Worm (Caenorhabditis elegans) whole organism, midembryonic: Measurements from ENCODE around the gene F56C9.8.
A peak's percentile ranks its signal among the peaks of the same experiment; 100 is the strongest.

Experiments
- T22C8.4 ChIP-seq: fragments of 200-800 bp; sonication (Bioruptor generic); IDR thresholded peaks from 2 replicates; pipeline ENCODE4 v1.3.6; 2022; ENCODE audit warnings: missing genetic modification characterization, missing compliant biosample characterization
- cog-1 ChIP-seq: sonication (generic microtip); optimal IDR thresholded peaks from 2 replicates; lab custom pipeline; 2016; ENCODE audit warnings: missing genetic modification characterization, missing compliant biosample characterization
- flt-1 ChIP-seq: fragments of 200-800 bp; sonication (Bioruptor generic); IDR thresholded peaks from 2 replicates; pipeline ENCODE4 v1.3.6; 2022; ENCODE audit warnings: missing genetic modification characterization, missing compliant biosample characterization
- klf-2 ChIP-seq: fragments of 200-800 bp; sonication (Bioruptor generic); conservative IDR thresholded peaks from 2 replicates; pipeline ENCODE4 v1.3.6; 2022; ENCODE audit warnings: missing genetic modification reagents, missing genetic modification characterization, missing compliant biosample characterization
- med-1 ChIP-seq: sonication (generic microtip); optimal IDR thresholded peaks from 2 replicates; lab custom pipeline; 2017; ENCODE audit warnings: missing genetic modification characterization, mild to moderate bottlenecking, missing compliant biosample characterization, antibody characterized with exemption, missing genetic modification reagents; ENCODE audit not compliant: insufficient read depth
- ref-1 ChIP-seq: fragments of 200-800 bp; sonication (Bioruptor generic); conservative IDR thresholded peaks from 2 replicates; pipeline ENCODE4 v1.3.6; 2022; ENCODE audit warnings: missing genetic modification reagents, missing genetic modification characterization, missing compliant biosample characterization
- tab-1 ChIP-seq: fragments of 200-800 bp; sonication (Bioruptor generic); IDR thresholded peaks from 2 replicates; pipeline ENCODE4 v1.3.6; 2022; ENCODE audit warnings: missing genetic modification characterization, missing compliant biosample characterization
- ztf-23 ChIP-seq: fragments of 200-800 bp; sonication (Bioruptor generic); IDR thresholded peaks from 2 replicates; pipeline ENCODE4 v1.3.6; 2022; ENCODE audit warnings: missing genetic modification reagents, missing genetic modification characterization, missing compliant biosample characterization
- ztf-29 ChIP-seq: fragments of 200-800 bp; sonication (Bioruptor generic); IDR thresholded peaks from 2 replicates; pipeline ENCODE4 v1.3.6; 2022; ENCODE audit warnings: missing genetic modification reagents, missing genetic modification characterization, missing compliant biosample characterization

Gene F56C9.8

ce11 chrIII:7322018-7322417 is 2.7 kb upstream of the F56C9.8 start:
- TF ChIP-seq med-1 (GFP tag; lab: Kevin White, UChicago) (no peak), klf-2 (no peak), ref-1 (GFP tag; lab: Robert Waterston, UW) (no peak), tab-1 (GFP tag; lab: Robert Waterston, UW) (no peak), T22C8.4 (GFP tag; lab: Robert Waterston, UW) (no peak), cog-1 (tag; lab: Kevin White, UChicago) (no peak), ztf-23 (GFP tag; lab: Robert Waterston, UW) (no peak), ztf-29 (GFP tag; lab: Robert Waterston, UW) (no peak), flt-1 (GFP tag; lab: Robert Waterston, UW) (no peak)

DNA sequence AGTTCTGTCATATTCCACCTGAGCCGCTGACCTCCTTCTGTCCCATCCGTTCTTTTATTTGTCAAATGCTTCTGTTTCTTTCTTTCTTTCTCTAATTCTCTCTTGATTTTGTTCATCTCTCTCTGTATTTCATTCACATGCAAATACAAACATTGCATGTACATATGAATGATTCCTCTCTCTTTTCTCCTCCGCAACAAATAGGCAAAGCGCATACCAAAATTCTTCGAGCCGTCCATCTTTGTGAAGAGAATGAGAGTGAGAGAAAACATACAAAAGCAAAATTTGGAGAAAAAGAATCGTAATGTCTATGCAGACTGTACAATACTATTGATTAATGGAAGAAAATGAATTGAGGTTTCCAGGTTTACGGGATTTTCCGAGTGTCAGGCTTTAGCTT is 2.0 kb downstream of the F56C9.8 start:
- TF ChIP-seq klf-2: no peak
- no peak for TF ChIP-seq ref-1 (GFP tag; lab: Robert Waterston, UW)
- TF ChIP-seq cog-1 (tag; lab: Kevin White, UChicago): peak; percentile 7

- TF ChIP-seq tab-1 (GFP tag; lab: Robert Waterston, UW): no peak
- no peak for TF ChIP-seq flt-1 (GFP tag; lab: Robert Waterston, UW)
- TF ChIP-seq cog-1 (tag; lab: Kevin White, UChicago): no peak
- TF ChIP-seq ztf-23 (GFP tag; lab: Robert Waterston, UW): no peak
- TF ChIP-seq klf-2: no peak
- no peak for TF ChIP-seq T22C8.4 (GFP tag; lab: Robert Waterston, UW)
- TF ChIP-seq ref-1 (GFP tag; lab: Robert Waterston, UW): no peak
- no peak for TF ChIP-seq ztf-29 (GFP tag; lab: Robert Waterston, UW)
- no peak for TF ChIP-seq med-1 (GFP tag; lab: Kevin White, UChicago)
Observed at ce11 chrIII:7314927-7315547, 4.3 kb downstream of the F56C9.8 start, which contains the start of gene nspg-6. Gene nspg-6, minus strand, starts transcription at chrIII:7314977.

DNA sequence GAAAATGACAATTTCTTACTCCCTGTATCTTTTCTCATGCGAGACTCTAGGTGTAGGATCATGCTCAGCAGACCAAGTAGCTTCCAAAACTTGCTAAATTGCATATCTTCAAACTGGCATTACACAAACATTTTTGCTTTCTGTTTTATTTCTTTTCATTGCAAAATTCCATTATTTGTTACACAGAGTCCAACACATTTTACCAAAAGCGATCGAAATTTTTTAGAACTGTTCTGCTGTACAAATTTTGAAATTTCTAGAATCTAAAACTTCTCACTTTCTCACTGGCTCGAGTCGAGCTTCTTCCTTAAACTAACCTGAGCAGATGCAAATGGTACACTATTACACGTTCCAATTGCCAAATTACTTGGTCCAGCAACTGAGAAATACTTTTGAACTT is 4.8 kb downstream of the F56C9.8 start:
- TF ChIP-seq ztf-23 (GFP tag; lab: Robert Waterston, UW) (no peak), ref-1 (GFP tag; lab: Robert Waterston, UW) (no peak), med-1 (GFP tag; lab: Kevin White, UChicago) (no peak), ztf-29 (GFP tag; lab: Robert Waterston, UW) (no peak), klf-2 (no peak), flt-1 (GFP tag; lab: Robert Waterston, UW) (no peak), cog-1 (tag; lab: Kevin White, UChicago) (no peak), tab-1 (GFP tag; lab: Robert Waterston, UW) (no peak), T22C8.4 (GFP tag; lab: Robert Waterston, UW) (no peak)

ce11 chrIII:7310662-7311340 is 8.5 kb downstream of the F56C9.8 start, which contains the start of the genes F56C9.6 and F56C9.3:
Gene F56C9.6, minus strand, starts transcription at chrIII:7310773.
Gene F56C9.3, plus strand, starts transcription at chrIII:7311290.
- TF ChIP-seq ztf-23 (GFP tag; lab: Robert Waterston, UW): no peak
- no peak for TF ChIP-seq ref-1 (GFP tag; lab: Robert Waterston, UW)
- TF ChIP-seq med-1 (GFP tag; lab: Kevin White, UChicago): no peak
- TF ChIP-seq T22C8.4 (GFP tag; lab: Robert Waterston, UW): no peak
- TF ChIP-seq cog-1 (tag; lab: Kevin White, UChicago): no peak
- TF ChIP-seq klf-2: no peak
- no peak for TF ChIP-seq ztf-29 (GFP tag; lab: Robert Waterston, UW)
- TF ChIP-seq tab-1 (GFP tag; lab: Robert Waterston, UW): no peak
- no peak for TF ChIP-seq flt-1 (GFP tag; lab: Robert Waterston, UW)

DNA sequence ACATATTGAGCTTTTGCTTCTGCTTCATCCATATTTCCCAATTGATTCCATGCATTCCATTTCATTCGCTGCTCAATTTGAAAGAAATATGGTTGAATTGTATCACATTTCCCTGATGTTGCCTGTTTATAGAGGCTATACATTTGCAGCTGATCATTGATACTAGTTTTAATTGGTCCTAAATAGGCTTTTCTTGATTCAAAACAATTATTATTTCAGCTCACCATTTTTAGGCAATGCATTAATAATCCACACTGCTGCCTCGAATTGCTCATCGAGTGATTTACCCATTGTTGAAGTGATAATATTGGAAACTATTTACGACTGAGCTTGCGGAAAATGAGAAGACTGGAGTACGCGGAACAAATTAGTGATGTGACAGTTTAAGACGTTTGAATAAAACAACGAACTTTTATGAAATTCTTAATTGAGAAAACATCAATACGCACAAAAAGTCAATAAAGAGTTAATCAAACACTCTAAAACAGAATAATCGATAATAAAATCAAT is 10.7 kb downstream of the F56C9.8 start, which contains the start of gene acbp-4:
TSS of gene acbp-4 (minus strand) at position 510 of the 510 bp plus-strand sequence.
- TF ChIP-seq klf-2 (no peak), ztf-29 (GFP tag; lab: Robert Waterston, UW) (no peak), ztf-23 (GFP tag; lab: Robert Waterston, UW) (no peak), ref-1 (GFP tag; lab: Robert Waterston, UW) (no peak), T22C8.4 (GFP tag; lab: Robert Waterston, UW) (no peak), tab-1 (GFP tag; lab: Robert Waterston, UW) (no peak), cog-1 (tag; lab: Kevin White, UChicago) (no peak), flt-1 (GFP tag; lab: Robert Waterston, UW) (no peak), med-1 (GFP tag; lab: Kevin White, UChicago) (no peak)

- TF ChIP-seq ref-1 (GFP tag; lab: Robert Waterston, UW): no peak
- TF ChIP-seq cog-1 (tag; lab: Kevin White, UChicago): no peak
- no peak for TF ChIP-seq med-1 (GFP tag; lab: Kevin White, UChicago)
- TF ChIP-seq T22C8.4 (GFP tag; lab: Robert Waterston, UW): no peak
- no peak for TF ChIP-seq ztf-23 (GFP tag; lab: Robert Waterston, UW)
- TF ChIP-seq klf-2: no peak
- no peak for TF ChIP-seq tab-1 (GFP tag; lab: Robert Waterston, UW)
- TF ChIP-seq flt-1 (GFP tag; lab: Robert Waterston, UW): no peak
- TF ChIP-seq ztf-29 (GFP tag; lab: Robert Waterston, UW): no peak
Observed at ce11 chrIII:7305649-7305977, 13.7 kb downstream of the F56C9.8 start.

- no peak for TF ChIP-seq T22C8.4 (GFP tag; lab: Robert Waterston, UW)
- TF ChIP-seq tab-1 (GFP tag; lab: Robert Waterston, UW): no peak
- no peak for TF ChIP-seq klf-2
- TF ChIP-seq cog-1 (tag; lab: Kevin White, UChicago): no peak
- no peak for TF ChIP-seq ztf-29 (GFP tag; lab: Robert Waterston, UW)
- no peak for TF ChIP-seq ref-1 (GFP tag; lab: Robert Waterston, UW)
Observed at ce11 chrIII:7304961-7305648, 14.2 kb downstream of the F56C9.8 start.
